Worm (Caenorhabditis elegans) whole organism, late embryonic: ENCODE results near the gene C10C6.13.

ENCODE experiments used
- C38D4.7 ChIP-seq: fragments of 200-800 bp; sonication (Bioruptor generic); optimal IDR thresholded peaks from 2 replicates; lab custom pipeline; 2018; ENCODE audit warnings: mild to moderate bottlenecking, missing genetic modification characterization, moderate library complexity, missing compliant biosample characterization
- F13H6.1 ChIP-seq: sonication (generic microtip); optimal IDR thresholded peaks from 2 replicates; lab custom pipeline; 2016; ENCODE audit warnings: missing genetic modification characterization, missing compliant biosample characterization
- K02D7.2 ChIP-seq: sonication (generic microtip); optimal IDR thresholded peaks from 2 replicates; lab custom pipeline; 2017; ENCODE audit warnings: mild to moderate bottlenecking, missing genetic modification characterization, missing compliant biosample characterization
- K09A11.1 ChIP-seq: sonication (generic microtip); optimal IDR thresholded peaks from 2 replicates; lab custom pipeline; 2017; ENCODE audit warnings: antibody characterized with exemption, mild to moderate bottlenecking, missing genetic modification characterization, missing compliant biosample characterization; ENCODE audit not compliant: insufficient read depth
- Y22D7AL.16 ChIP-seq: sonication (generic microtip); optimal IDR thresholded peaks from 2 replicates; lab custom pipeline; 2016; ENCODE audit warnings: missing genetic modification characterization, missing compliant biosample characterization
- ama-1 ChIP-seq: fragments of 150-350 bp; optimal IDR thresholded peaks from 2 replicates; lab custom pipeline; 2014
- ceh-18 ChIP-seq: sonication (generic microtip); optimal IDR thresholded peaks from 2 replicates; lab custom pipeline; 2016; ENCODE audit warnings: missing genetic modification characterization, missing compliant biosample characterization
- ceh-19 ChIP-seq: fragments of 200-800 bp; sonication (Bioruptor generic); optimal IDR thresholded peaks from 2 replicates; lab custom pipeline; 2018; ENCODE audit warnings: mild to moderate bottlenecking, missing genetic modification characterization, missing compliant biosample characterization
- ceh-2 ChIP-seq: sonication (generic microtip); optimal IDR thresholded peaks from 2 replicates; lab custom pipeline; 2016; ENCODE audit warnings: missing genotype, missing genetic modification characterization, missing compliant biosample characterization
- ceh-22 ChIP-seq: sonication (generic microtip); optimal IDR thresholded peaks from 2 replicates; lab custom pipeline; 2017; ENCODE audit warnings: missing biosample characterization, missing genetic modification characterization
- ceh-24 ChIP-seq: sonication (generic microtip); optimal IDR thresholded peaks from 2 replicates; lab custom pipeline; 2016; ENCODE audit warnings: mild to moderate bottlenecking, missing genetic modification characterization, missing compliant biosample characterization
- ceh-31 ChIP-seq: sonication (generic microtip); optimal IDR thresholded peaks from 2 replicates; lab custom pipeline; 2016; ENCODE audit warnings: missing genetic modification characterization, missing compliant biosample characterization
- ceh-34 ChIP-seq: sonication (generic microtip); optimal IDR thresholded peaks from 2 replicates; lab custom pipeline; 2016; ENCODE audit warnings: mild to moderate bottlenecking, missing genetic modification characterization, missing compliant biosample characterization
- ceh-45 ChIP-seq: fragments of 200-800 bp; sonication (Bioruptor generic); IDR thresholded peaks from 2 replicates; pipeline ENCODE4 v1.3.6; 2022; ENCODE audit warnings: missing genetic modification reagents, missing genetic modification characterization, missing compliant biosample characterization
- ceh-48 ChIP-seq: sonication (generic microtip); optimal IDR thresholded peaks from 2 replicates; lab custom pipeline; 2016; ENCODE audit warnings: missing genetic modification characterization, inconsistent platforms, missing compliant biosample characterization
- dmd-4 ChIP-seq: sonication (generic microtip); optimal IDR thresholded peaks from 2 replicates; lab custom pipeline; 2016; ENCODE audit warnings: borderline replicate concordance, missing genetic modification characterization, missing compliant biosample characterization
- dve-1 ChIP-seq: sonication (generic microtip); optimal IDR thresholded peaks from 2 replicates; lab custom pipeline; 2017; ENCODE audit warnings: antibody characterized with exemption, mild to moderate bottlenecking, missing genetic modification characterization, missing compliant biosample characterization
- elt-2 ChIP-seq: sonication (generic microtip); optimal IDR thresholded peaks from 2 replicates; lab custom pipeline; 2016; ENCODE audit warnings: missing genetic modification reagents, missing genetic modification characterization, missing compliant biosample characterization
- ets-4 ChIP-seq: sonication (generic microtip); optimal IDR thresholded peaks from 2 replicates; lab custom pipeline; 2016; ENCODE audit warnings: missing genetic modification characterization, missing compliant biosample characterization
- eyg-1 ChIP-seq: sonication (generic microtip); optimal IDR thresholded peaks from 2 replicates; lab custom pipeline; 2016; ENCODE audit warnings: missing genotype, missing genetic modification characterization, missing compliant biosample characterization
- fax-1 ChIP-seq: sonication (generic microtip); optimal IDR thresholded peaks from 2 replicates; lab custom pipeline; 2016; ENCODE audit warnings: missing genotype, missing genetic modification characterization, missing compliant biosample characterization
- fkh-10 ChIP-seq: fragments of 150-350 bp; optimal IDR thresholded peaks from 2 replicates; lab custom pipeline; 2014; ENCODE audit warnings: missing biosample characterization, missing genetic modification reagents, missing genetic modification characterization
- hlh-13 ChIP-seq: fragments of 200-800 bp; sonication (Bioruptor generic); optimal IDR thresholded peaks from 2 replicates; lab custom pipeline; 2018; ENCODE audit warnings: mild to moderate bottlenecking, missing genetic modification characterization, missing compliant biosample characterization
- hlh-30 ChIP-seq: sonication (generic microtip); optimal IDR thresholded peaks from 2 replicates; lab custom pipeline; 2017; ENCODE audit warnings: antibody characterized with exemption, missing genetic modification characterization, missing compliant biosample characterization; ENCODE audit not compliant: insufficient read depth
- lim-6 ChIP-seq: sonication (generic microtip); optimal IDR thresholded peaks from 2 replicates; lab custom pipeline; 2016; ENCODE audit warnings: missing genetic modification characterization, missing compliant biosample characterization
- lin-11 ChIP-seq: fragments of 200-800 bp; sonication (Bioruptor generic); optimal IDR thresholded peaks from 2 replicates; lab custom pipeline; 2018; ENCODE audit warnings: mild to moderate bottlenecking, missing genetic modification characterization, missing compliant biosample characterization
- nfya-1 ChIP-seq: sonication (generic microtip); optimal IDR thresholded peaks from 2 replicates; lab custom pipeline; 2017; ENCODE audit warnings: missing genetic modification characterization, mild to moderate bottlenecking, missing compliant biosample characterization, antibody characterized with exemption, moderate library complexity
- nhr-11 ChIP-seq: fragments of 150-350 bp; optimal IDR thresholded peaks from 2 replicates; lab custom pipeline; 2014; ENCODE audit warnings: missing biosample characterization, missing genetic modification characterization
- pag-3 ChIP-seq: sonication (generic microtip); optimal IDR thresholded peaks from 2 replicates; lab custom pipeline; 2016; ENCODE audit warnings: missing compliant biosample characterization, missing genetic modification characterization, borderline replicate concordance
- pax-1 ChIP-seq: fragments of 150-350 bp; optimal IDR thresholded peaks from 2 replicates; lab custom pipeline; 2014; ENCODE audit warnings: missing biosample characterization, missing genetic modification characterization
- pha-2 ChIP-seq: sonication (generic microtip); optimal IDR thresholded peaks from 2 replicates; lab custom pipeline; 2017; ENCODE audit warnings: mild to moderate bottlenecking, missing genetic modification characterization, missing compliant biosample characterization
- ref-2 ChIP-seq: sonication (generic microtip); optimal IDR thresholded peaks from 2 replicates; lab custom pipeline; 2016; ENCODE audit warnings: missing genetic modification characterization, missing compliant biosample characterization
- rnt-1 ChIP-seq: sonication (generic microtip); optimal IDR thresholded peaks from 2 replicates; lab custom pipeline; 2016; ENCODE audit warnings: missing genetic modification characterization, missing compliant biosample characterization
- sdc-2 ChIP-seq: sonication (generic microtip); optimal IDR thresholded peaks from 2 replicates; lab custom pipeline; 2016; ENCODE audit warnings: missing genotype, missing genetic modification characterization, missing compliant biosample characterization
- sox-4 ChIP-seq: sonication (generic microtip); optimal IDR thresholded peaks from 2 replicates; lab custom pipeline; 2017; ENCODE audit warnings: mild to moderate bottlenecking, missing genetic modification characterization, inconsistent platforms, missing compliant biosample characterization
- tbx-2 ChIP-seq: sonication (generic microtip); optimal IDR thresholded peaks from 2 replicates; lab custom pipeline; 2016; ENCODE audit warnings: missing genetic modification characterization, missing compliant biosample characterization
- unc-42 ChIP-seq: sonication (generic microtip); optimal IDR thresholded peaks from 2 replicates; lab custom pipeline; 2016; ENCODE audit warnings: missing genotype, missing genetic modification characterization, missing compliant biosample characterization
- unc-55 ChIP-seq: sonication (generic microtip); optimal IDR thresholded peaks from 2 replicates; lab custom pipeline; 2017; ENCODE audit warnings: missing biosample characterization, missing genetic modification reagents, missing genetic modification characterization
- unc-86 ChIP-seq: sonication (generic microtip); optimal IDR thresholded peaks from 2 replicates; lab custom pipeline; 2016; ENCODE audit warnings: missing genetic modification characterization, missing compliant biosample characterization
- zip-5 ChIP-seq: sonication (generic microtip); optimal IDR thresholded peaks from 2 replicates; lab custom pipeline; 2016; ENCODE audit warnings: missing genetic modification characterization, missing compliant biosample characterization

The C10C6.13 gene

ce11 chrIV:11438255-11438654 is 31.3 kb downstream of the C10C6.13 start:
- TF ChIP-seq dve-1 (no peak), eyg-1 (no peak), unc-86 (tag; lab: Kevin White, UChicago) (no peak), ceh-31 (tag; lab: Kevin White, UChicago) (no peak), sox-4 (no peak), ceh-24 (tag; lab: Kevin White, UChicago) (no peak), nhr-11 (no peak), ama-1 (lab: Kevin White, UChicago) (no peak), hlh-30 (tag; lab: Kevin White, UChicago) (no peak), elt-2 (tag; lab: Kevin White, UChicago) (no peak)
- TF ChIP-seq, all 69 proteins: peak for 0

ce11 chrIV:11435761-11436160 is 33.8 kb downstream of the C10C6.13 start:
- TF ChIP-seq lin-11 (tag; lab: Kevin White, UChicago) (no peak), ceh-45 (no peak), pax-1 (tag; lab: Kevin White, UChicago) (no peak), dve-1 (no peak), Y22D7AL.16 (tag; lab: Kevin White, UChicago) (no peak), ceh-2 (tag; lab: Kevin White, UChicago) (no peak)
- TF ChIP-seq, all 69 proteins: peak for 0

ce11 chrIV:11434575-11434974 is 35.0 kb downstream of the C10C6.13 start:
- TF ChIP-seq K02D7.2 (tag; lab: Kevin White, UChicago): no peak
- no peak for TF ChIP-seq ceh-34
- no peak for TF ChIP-seq unc-42 (tag; lab: Kevin White, UChicago)
- no peak for TF ChIP-seq lim-6 (tag; lab: Kevin White, UChicago)
- no peak for TF ChIP-seq ceh-18 (tag; lab: Kevin White, UChicago)
- no peak for TF ChIP-seq C38D4.7
- TF ChIP-seq unc-55 (GFP tag; lab: Kevin White, UChicago): no peak

- TF ChIP-seq ceh-18 (tag; lab: Kevin White, UChicago) (peak; percentile 51), tbx-2 (tag; lab: Kevin White, UChicago) (peak; percentile 58), ref-2 (tag; lab: Kevin White, UChicago) (no peak), K09A11.1 (no peak), pag-3 (tag; lab: Kevin White, UChicago) (no peak), zip-5 (tag; lab: Kevin White, UChicago) (no peak), hlh-13 (GFP tag; lab: Kevin White, UChicago) (no peak), rnt-1 (tag; lab: Kevin White, UChicago) (no peak), ets-4 (tag; lab: Kevin White, UChicago) (no peak), ceh-48 (peak; percentile 33), pha-2 (tag; lab: Kevin White, UChicago) (no peak), F13H6.1 (tag; lab: Kevin White, UChicago) (no peak), dmd-4 (tag; lab: Kevin White, UChicago) (no peak), sdc-2 (tag; lab: Kevin White, UChicago) (no peak), fax-1 (tag; lab: Kevin White, UChicago) (no peak), ceh-19 (no peak), ceh-34 (no peak), ama-1 (lab: Kevin White, UChicago) (no peak), Y22D7AL.16 (tag; lab: Kevin White, UChicago) (no peak), nhr-11 (no peak), nfya-1 (peak; percentile 45), ceh-45 (no peak), ceh-31 (tag; lab: Kevin White, UChicago) (peak; percentile 22), ceh-22 (no peak), fkh-10 (no peak), unc-42 (tag; lab: Kevin White, UChicago) (peak; percentile 41)
Observed at ce11 chrIV:11433709-11434108, 35.8 kb downstream of the C10C6.13 start.
